Worm (Caenorhabditis elegans) whole organism, early embryonic: ENCODE measurements around the gene C54F6.6.

Source experiments
- B0310.2 ChIP-seq: sonication (generic microtip); optimal IDR thresholded peaks from 2 replicates; lab custom pipeline; 2016; ENCODE audit warnings: mild to moderate bottlenecking, missing genetic modification characterization, missing compliant biosample characterization
- F13C5.2 ChIP-seq: sonication (generic microtip); optimal IDR thresholded peaks from 2 replicates; lab custom pipeline; 2017; ENCODE audit warnings: mild to moderate bottlenecking, missing genetic modification characterization, inconsistent platforms, missing compliant biosample characterization
- aly-1 ChIP-seq: sonication (generic microtip); optimal IDR thresholded peaks from 2 replicates; lab custom pipeline; 2016; ENCODE audit warnings: missing genetic modification characterization, missing compliant biosample characterization
- ama-1 ChIP-seq: fragments of 150-350 bp; optimal IDR thresholded peaks from 2 replicates; lab custom pipeline; 2014
- ceh-13 ChIP-seq: fragments of 200-800 bp; sonication (Bioruptor generic); optimal IDR thresholded peaks from 2 replicates; lab custom pipeline; 2018; ENCODE audit warnings: mild to moderate bottlenecking, missing genetic modification characterization, missing compliant biosample characterization
- ceh-36 ChIP-seq: sonication (generic microtip); optimal IDR thresholded peaks from 2 replicates; lab custom pipeline; 2016; ENCODE audit warnings: missing genetic modification characterization, inconsistent platforms, missing compliant biosample characterization
- ets-7 ChIP-seq: sonication (generic microtip); optimal IDR thresholded peaks from 2 replicates; lab custom pipeline; 2016; ENCODE audit warnings: missing genotype, missing genetic modification characterization, missing compliant biosample characterization
- flt-1 ChIP-seq: fragments of 200-800 bp; sonication (Bioruptor generic); IDR thresholded peaks from 2 replicates; pipeline ENCODE4 v1.3.6; 2022; ENCODE audit warnings: missing genetic modification characterization, missing compliant biosample characterization
- hmbx-1 ChIP-seq: sonication (generic microtip); optimal IDR thresholded peaks from 2 replicates; lab custom pipeline; 2016; ENCODE audit warnings: mild to moderate bottlenecking, missing genetic modification characterization, missing compliant biosample characterization
- hmg-4 ChIP-seq: fragments of 200-800 bp; sonication (Bioruptor generic); optimal IDR thresholded peaks from 2 replicates; lab custom pipeline; 2018; ENCODE audit warnings: mild to moderate bottlenecking, missing genetic modification characterization, missing compliant biosample characterization
- hnd-1 ChIP-seq: sonication (generic microtip); optimal IDR thresholded peaks from 2 replicates; lab custom pipeline; 2016; ENCODE audit warnings: missing genetic modification characterization, missing compliant biosample characterization
- pes-1 ChIP-seq: fragments of 200-800 bp; sonication (Bioruptor generic); IDR thresholded peaks from 2 replicates; pipeline ENCODE4 v1.3.6; 2022; ENCODE audit warnings: missing genetic modification reagents, missing genetic modification characterization, missing compliant biosample characterization
- scrt-1 ChIP-seq: fragments of 200-800 bp; sonication (Bioruptor generic); IDR thresholded peaks from 2 replicates; pipeline ENCODE4 v1.3.6; 2022; ENCODE audit warnings: missing genetic modification characterization, missing compliant biosample characterization
- sea-1 ChIP-seq: fragments of 200-800 bp; sonication (Bioruptor generic); conservative IDR thresholded peaks from 2 replicates; pipeline ENCODE4 v1.3.6; 2022; ENCODE audit warnings: missing genetic modification characterization, missing compliant biosample characterization
- tbx-11 ChIP-seq: fragments of 200-800 bp; sonication (Bioruptor generic); IDR thresholded peaks from 2 replicates; pipeline ENCODE4 v1.3.6; 2022; ENCODE audit warnings: missing genetic modification characterization, missing compliant biosample characterization
- tbx-37 ChIP-seq: fragments of 200-800 bp; sonication (Bioruptor generic); conservative IDR thresholded peaks from 2 replicates; pipeline ENCODE4 v1.3.6; 2022; ENCODE audit warnings: missing genetic modification reagents, missing genetic modification characterization, missing compliant biosample characterization
- tra-4 ChIP-seq: sonication (generic microtip); optimal IDR thresholded peaks from 2 replicates; lab custom pipeline; 2017; ENCODE audit warnings: missing genetic modification characterization, missing compliant biosample characterization

Gene C54F6.6

DNA sequence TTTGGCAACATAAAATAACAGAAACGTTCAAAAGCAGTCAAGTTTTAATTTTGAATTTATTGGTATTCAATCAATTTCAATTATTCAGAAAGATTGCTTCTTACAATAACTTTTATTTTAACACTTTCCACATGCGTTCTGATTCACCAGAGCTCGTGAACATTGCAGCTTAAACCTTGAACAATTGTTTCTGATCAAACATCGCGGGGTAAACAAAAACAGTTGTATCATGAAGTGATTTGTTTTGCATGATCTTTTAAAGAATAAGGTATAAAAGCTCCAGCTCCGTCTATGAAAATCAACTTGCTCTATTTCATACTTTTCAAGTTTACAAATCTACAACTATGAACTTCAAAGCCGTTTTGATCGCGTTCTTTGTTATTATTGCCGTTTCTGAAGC lies at the start of gene C54F6.6:
Gene C54F6.6, plus strand, starts transcription at position 301 of the 400 bp plus-strand sequence.
- TF ChIP-seq aly-1 (tag; lab: Kevin White, UChicago) (no peak), flt-1 (GFP tag; lab: Robert Waterston, UW) (no peak), ama-1 (lab: Kevin White, UChicago) (no peak), tbx-37 (GFP tag; lab: Robert Waterston, UW) (no peak), ets-7 (tag; lab: Kevin White, UChicago) (no peak), B0310.2 (tag; lab: Kevin White, UChicago) (no peak), tra-4 (no peak), ceh-13 (GFP tag; lab: Kevin White, UChicago) (no peak), pes-1 (GFP tag; lab: Robert Waterston, UW) (no peak)

DNA sequence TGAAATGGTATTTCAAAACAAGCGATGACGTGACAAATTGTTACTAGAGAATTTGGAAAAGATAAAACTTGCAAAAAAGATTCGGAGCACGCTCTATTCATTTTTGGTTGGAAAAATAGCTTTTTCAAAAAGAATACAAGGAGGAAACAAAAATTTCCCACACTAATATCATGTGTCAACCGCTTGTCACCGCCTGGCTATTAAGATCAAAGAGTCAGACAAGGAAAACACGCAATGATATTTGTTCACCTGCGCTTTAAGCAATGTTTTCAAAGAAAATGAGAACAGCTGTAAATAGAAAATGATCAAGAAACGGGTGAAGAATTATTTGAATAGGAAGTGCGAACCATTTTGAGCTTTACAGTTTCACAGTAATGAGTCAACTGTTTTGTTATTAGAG lies 46.7 kb upstream of the C54F6.6 start, which contains the start of gene srh-125:
Gene srh-125, minus strand, starts transcription at position 101 of the 400 bp plus-strand sequence.
- TF ChIP-seq ama-1 (lab: Kevin White, UChicago) (no peak), pes-1 (GFP tag; lab: Robert Waterston, UW) (no peak), scrt-1 (GFP tag; lab: Robert Waterston, UW) (no peak), F13C5.2 (no peak)

- no peak for TF ChIP-seq B0310.2 (tag; lab: Kevin White, UChicago)
- TF ChIP-seq sea-1 (GFP tag; lab: Robert Waterston, UW) = no peak
- no peak for TF ChIP-seq ceh-36 (tag; lab: Kevin White, UChicago)
- no peak for TF ChIP-seq ama-1 (lab: Kevin White, UChicago)
- TF ChIP-seq flt-1 (GFP tag; lab: Robert Waterston, UW) = no peak
- TF ChIP-seq tbx-11 (GFP tag; lab: Robert Waterston, UW) = no peak
- no peak for TF ChIP-seq F13C5.2
- TF ChIP-seq pes-1 (GFP tag; lab: Robert Waterston, UW) = no peak
- no peak for TF ChIP-seq hmg-4 (GFP tag; lab: Kevin White, UChicago)
- no peak for TF ChIP-seq hmbx-1
- no peak for TF ChIP-seq hnd-1 (tag; lab: Kevin White, UChicago)
- no peak for TF ChIP-seq aly-1 (tag; lab: Kevin White, UChicago)
- no peak for TF ChIP-seq tbx-37 (GFP tag; lab: Robert Waterston, UW)
- TF ChIP-seq scrt-1 (GFP tag; lab: Robert Waterston, UW) = no peak
- no peak for TF ChIP-seq ceh-13 (GFP tag; lab: Kevin White, UChicago)
These were observed 45.1 kb upstream of the C54F6.6 start, which contains the start of gene str-190 for ce11 chrV:7478404-7478803. TSS of gene str-190 (minus strand) at chrV:7478504.

DNA sequence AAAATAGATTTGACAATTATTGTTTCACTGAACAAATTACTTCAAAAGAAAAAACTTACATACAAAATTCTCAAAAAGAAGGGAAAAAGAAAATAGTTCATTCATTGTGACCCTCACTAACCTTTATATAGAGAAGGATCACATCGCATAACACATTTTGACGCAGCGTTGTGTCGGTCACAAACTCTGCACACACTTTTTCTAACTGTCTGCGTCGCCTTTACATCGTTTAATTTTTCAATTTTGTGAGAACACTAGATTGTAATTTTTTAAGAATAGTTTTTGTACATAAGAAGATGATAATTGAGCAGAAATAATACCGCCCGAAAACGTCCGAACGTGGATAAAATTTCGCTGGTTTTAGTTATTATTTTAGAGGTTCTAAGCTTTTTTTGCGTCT lies 42.5 kb upstream of the C54F6.6 start, which contains the start of gene C18B10.6:
Gene C18B10.6, minus strand, starts transcription at position 101 of the 400 bp plus-strand sequence.
- TF ChIP-seq tbx-37 (GFP tag; lab: Robert Waterston, UW) (no peak), pes-1 (GFP tag; lab: Robert Waterston, UW) (no peak), aly-1 (tag; lab: Kevin White, UChicago) (no peak), sea-1 (GFP tag; lab: Robert Waterston, UW) (no peak), tbx-11 (GFP tag; lab: Robert Waterston, UW) (no peak), ama-1 (lab: Kevin White, UChicago) (no peak)

DNA sequence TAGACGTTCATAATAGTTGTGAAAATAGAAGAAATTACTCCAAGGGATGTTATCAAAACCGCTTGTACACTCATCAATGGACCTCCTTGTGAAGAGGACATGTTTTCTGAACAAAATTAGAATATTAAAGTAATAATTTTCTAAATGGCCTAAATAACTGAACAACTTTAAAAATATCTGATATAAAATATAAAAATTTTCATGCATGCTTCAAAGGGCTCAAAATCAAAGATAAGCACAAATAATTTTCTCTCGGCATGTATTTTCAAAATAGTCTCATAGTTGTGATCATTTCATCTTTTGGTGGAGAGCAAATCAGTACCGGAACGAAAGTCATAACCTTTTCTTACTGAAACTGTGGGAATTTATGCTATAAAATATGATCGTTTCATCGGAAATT lies 38.5 kb upstream of the C54F6.6 start, which contains the start of gene srbc-8:
Gene srbc-8, minus strand, starts transcription at position 101 of the 400 bp plus-strand sequence.
- TF ChIP-seq hmg-4 (GFP tag; lab: Kevin White, UChicago) = no peak
- no peak for TF ChIP-seq scrt-1 (GFP tag; lab: Robert Waterston, UW)
- no peak for TF ChIP-seq tbx-37 (GFP tag; lab: Robert Waterston, UW)
- TF ChIP-seq aly-1 (tag; lab: Kevin White, UChicago) = no peak
- no peak for TF ChIP-seq ama-1 (lab: Kevin White, UChicago)
- no peak for TF ChIP-seq tbx-11 (GFP tag; lab: Robert Waterston, UW)
- TF ChIP-seq tra-4 = no peak
- TF ChIP-seq F13C5.2 = no peak
- TF ChIP-seq sea-1 (GFP tag; lab: Robert Waterston, UW) = no peak
- TF ChIP-seq hnd-1 (tag; lab: Kevin White, UChicago) = no peak
- no peak for TF ChIP-seq ets-7 (tag; lab: Kevin White, UChicago)
- TF ChIP-seq hmbx-1 = no peak
- TF ChIP-seq ceh-36 (tag; lab: Kevin White, UChicago) = no peak

DNA sequence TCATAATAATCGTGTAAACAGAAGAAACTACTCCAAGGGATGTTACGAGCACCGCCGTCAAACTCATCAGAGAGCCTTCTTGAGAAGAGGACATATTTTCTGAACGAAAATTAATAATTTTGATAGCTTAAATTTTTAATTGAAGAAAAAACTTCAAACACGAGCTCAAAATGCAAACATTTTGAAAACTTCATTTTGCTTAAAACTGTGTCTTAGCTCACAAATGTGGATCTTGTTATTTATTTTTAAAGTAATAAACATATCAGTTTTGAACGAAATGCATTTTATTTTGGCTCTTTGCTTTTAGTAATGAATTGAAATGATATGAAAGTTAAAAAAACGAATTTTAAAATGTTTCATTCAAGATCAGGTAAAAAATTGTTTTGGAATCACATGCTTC lies 36.0 kb upstream of the C54F6.6 start, which contains the start of gene srbc-7:
Gene srbc-7, minus strand, starts transcription at position 101 of the 400 bp plus-strand sequence.
- TF ChIP-seq hnd-1 (tag; lab: Kevin White, UChicago) (no peak), tbx-11 (GFP tag; lab: Robert Waterston, UW) (no peak), B0310.2 (tag; lab: Kevin White, UChicago) (no peak), hmbx-1 (no peak), tbx-37 (GFP tag; lab: Robert Waterston, UW) (no peak), hmg-4 (GFP tag; lab: Kevin White, UChicago) (no peak), ets-7 (tag; lab: Kevin White, UChicago) (no peak), ceh-36 (tag; lab: Kevin White, UChicago) (no peak), ama-1 (lab: Kevin White, UChicago) (no peak)

ce11 chrV:7490340-7490739 lies 33.2 kb upstream of the C54F6.6 start, which contains the start of gene srbc-9:
TSS of gene srbc-9 (minus strand) at chrV:7490440.
- no peak for TF ChIP-seq tra-4
- no peak for TF ChIP-seq aly-1 (tag; lab: Kevin White, UChicago)

DNA sequence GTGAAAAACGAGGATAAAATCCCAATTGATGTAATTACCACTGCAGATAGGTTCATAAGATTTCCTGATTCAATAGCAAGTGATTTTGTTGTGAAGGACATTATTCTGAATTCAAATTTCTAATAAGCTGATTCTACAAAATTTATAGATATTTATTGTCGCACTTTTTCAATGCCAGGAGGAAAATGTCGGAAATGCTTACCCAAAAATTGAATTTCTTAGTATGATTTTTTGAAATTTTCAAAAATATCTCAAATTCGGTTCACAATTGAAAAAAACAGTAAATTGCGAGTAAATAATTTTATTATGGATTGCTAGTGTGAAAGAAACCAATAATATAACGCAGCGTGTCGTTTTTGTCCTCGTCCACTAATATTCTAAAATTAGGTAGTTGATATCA lies 30.6 kb upstream of the C54F6.6 start, which contains the start of gene srbc-10:
Gene srbc-10, minus strand, starts transcription at position 101 of the 400 bp plus-strand sequence.
- TF ChIP-seq tra-4 = no peak
- TF ChIP-seq sea-1 (GFP tag; lab: Robert Waterston, UW) = no peak
- TF ChIP-seq B0310.2 (tag; lab: Kevin White, UChicago) = no peak
- TF ChIP-seq tbx-37 (GFP tag; lab: Robert Waterston, UW) = no peak
- TF ChIP-seq ceh-36 (tag; lab: Kevin White, UChicago) = no peak
- no peak for TF ChIP-seq hnd-1 (tag; lab: Kevin White, UChicago)
